Fruit fly (Drosophila melanogaster): ENCODE measurements around the gene nocte.

Gene nocte

DNA sequence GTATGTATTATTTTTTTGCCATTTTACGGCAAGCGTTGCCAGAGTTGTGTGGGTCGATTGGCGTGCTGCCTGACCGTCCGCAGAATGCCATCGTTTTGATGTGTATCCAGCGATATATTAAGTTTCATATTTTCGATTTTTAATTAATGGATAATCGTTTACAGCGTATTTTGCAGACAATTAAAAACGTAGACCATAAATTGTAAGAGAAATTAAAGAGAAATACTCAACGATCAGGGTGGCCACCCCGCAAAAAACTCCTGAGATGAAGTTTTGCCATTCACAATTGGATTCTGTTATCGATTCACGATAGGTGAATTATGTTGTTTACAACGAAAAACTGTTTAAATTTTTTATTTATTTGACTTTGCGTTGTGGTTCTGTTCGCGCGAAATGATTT lies at the start of gene nocte (continued):
- TF ChIP-seq CG16815 (GFP tag; optimal IDR thresholded peaks at IDR 0.05) = no peak
- no peak for TF ChIP-seq CG13296 (GFP tag; optimal IDR thresholded peaks at IDR 0.05)
- peak; percentile 0 for TF ChIP-seq sqz (GFP tag; optimal IDR thresholded peaks at IDR 0.05)
- TF ChIP-seq Oli (tag; optimal IDR thresholded peaks at IDR 0.05) = no peak
- TF ChIP-seq CG7987 (GFP tag; optimal IDR thresholded peaks at IDR 0.05) = no peak
- TF ChIP-seq sim (GFP tag; IDR thresholded peaks at IDR 0.05) = no peak
- TF ChIP-seq sd (tag; optimal IDR thresholded peaks at IDR 0.05) = peak; percentile 24
- no peak for TF ChIP-seq CG1233 (GFP tag; optimal IDR thresholded peaks at IDR 0.05)
- TF ChIP-seq fd102C (GFP tag; optimal IDR thresholded peaks at IDR 0.05) = no peak
- no peak for TF ChIP-seq CG15696 (tag; optimal IDR thresholded peaks at IDR 0.05)
- TF ChIP-seq da (GFP tag; optimal IDR thresholded peaks at IDR 0.05) = no peak
- no peak for TF ChIP-seq wdn (GFP tag; IDR thresholded peaks at IDR 0.05)
- no peak for TF ChIP-seq Ptx1 (GFP tag; IDR thresholded peaks at IDR 0.05)
- no peak for TF ChIP-seq CG10366 (GFP tag; IDR thresholded peaks at IDR 0.05)
- no peak for TF ChIP-seq Optix (GFP tag; IDR thresholded peaks at IDR 0.05)
- TF ChIP-seq CG13624 (GFP tag; optimal IDR thresholded peaks at IDR 0.05) = peak; percentile 35
- peak; percentile 54 for TF ChIP-seq CG1603 (tag; optimal IDR thresholded peaks at IDR 0.05)
- peak; percentile 55 for TF ChIP-seq CG13287 (GFP tag; IDR thresholded peaks at IDR 0.05; ENCODE audit: partially characterized antibody)
- no peak; the same call in 2 of the 3 replicates for TF ChIP-seq CG2889 (GFP tag; IDR thresholded peaks at IDR 0.05)
- TF ChIP-seq Atf3 (GFP tag; optimal IDR thresholded peaks at IDR 0.05) = no peak
- no peak for TF ChIP-seq Hmr (GFP tag; optimal IDR thresholded peaks at IDR 0.05)
- no peak for TF ChIP-seq oc (tag; optimal IDR thresholded peaks at IDR 0.05)
- peak; percentile 17 for TF ChIP-seq tin (GFP tag; optimal IDR thresholded peaks at IDR 0.05)
- peak; percentile 10 for TF ChIP-seq CG8924 (tag; optimal IDR thresholded peaks at IDR 0.05)
- TF ChIP-seq ac (GFP tag; optimal IDR thresholded peaks at IDR 0.05) = no peak
- peak; percentile 67; the same call in 2 of the 3 replicates for TF ChIP-seq CG16813 (GFP tag; IDR thresholded peaks at IDR 0.05; ENCODE audit: partially characterized antibody)
- TF ChIP-seq gcm2 (GFP tag; optimal IDR thresholded peaks at IDR 0.05) = no peak
- TF ChIP-seq CG43689 (GFP tag; IDR thresholded peaks at IDR 0.05) = no peak
- TF ChIP-seq CG11398 (GFP tag; optimal IDR thresholded peaks at IDR 0.05) = no peak
- TF ChIP-seq ara (GFP tag; IDR thresholded peaks at IDR 0.05) = no peak
- TF ChIP-seq onecut (GFP tag; IDR thresholded peaks at IDR 0.05) = no peak; the same call in 1 of the 2 replicates
- TF ChIP-seq NK7.1 (GFP tag; optimal IDR thresholded peaks at IDR 0.05) = no peak
- TF ChIP-seq CG6175 (GFP tag; IDR thresholded peaks at IDR 0.05) = no peak
- no peak for TF ChIP-seq CG10209 (GFP tag; optimal IDR thresholded peaks at IDR 0.05)
- TF ChIP-seq exex (tag; optimal IDR thresholded peaks at IDR 0.05) = no peak
- peak; percentile 64 for TF ChIP-seq Dref (GFP tag; IDR thresholded peaks at IDR 0.05)
- TF ChIP-seq Dll (GFP tag; IDR thresholded peaks at IDR 0.05; ENCODE audit: partially characterized antibody) = peak; percentile 71
- no peak for TF ChIP-seq CG13775 (GFP tag; optimal IDR thresholded peaks at IDR 0.05)
- peak; percentile 8 for TF ChIP-seq MESR4 (GFP tag; optimal IDR thresholded peaks at IDR 0.05)
- no peak for TF ChIP-seq slp2 (GFP tag; optimal IDR thresholded peaks at IDR 0.05)
- no peak for TF ChIP-seq seq (GFP tag; IDR thresholded peaks at IDR 0.05)
- TF ChIP-seq CG17568 (GFP tag; optimal IDR thresholded peaks at IDR 0.05) = no peak
- TF ChIP-seq CG7928 (GFP tag; optimal IDR thresholded peaks at IDR 0.05) = no peak
- TF ChIP-seq CG33557 (GFP tag; optimal IDR thresholded peaks at IDR 0.05) = no peak
- TF ChIP-seq jigr1 (GFP tag; IDR thresholded peaks at IDR 0.05) = no peak
- TF ChIP-seq Nf-YC (tag; optimal IDR thresholded peaks at IDR 0.05) = no peak
- TF ChIP-seq Chrac-16 (GFP tag; optimal IDR thresholded peaks at IDR 0.05) = no peak
- TF ChIP-seq run (tag; optimal IDR thresholded peaks at IDR 0.05) = no peak
- no peak for TF ChIP-seq Camta (GFP tag; optimal IDR thresholded peaks at IDR 0.05)
- TF ChIP-seq bab2 (GFP tag; optimal IDR thresholded peaks at IDR 0.05) = peak; percentile 35
- no peak for TF ChIP-seq CG3838 (GFP tag; optimal IDR thresholded peaks at IDR 0.05)
- no peak for TF ChIP-seq CG11085 (GFP tag; IDR thresholded peaks at IDR 0.05)
